Fruit fly (Drosophila melanogaster): ENCODE measurements around the gene CG5290.

CG5290 gene

dm6 chr3L:17913966-17914540 is 1.7 kb upstream of the CG5290 start (continued):
- TF ChIP-seq ss (GFP tag; optimal IDR thresholded peaks at IDR 0.05): peak; percentile 4 to 14
- no peak for TF ChIP-seq CG11902 (GFP tag; optimal IDR thresholded peaks at IDR 0.05)
- TF ChIP-seq lz (GFP tag; optimal IDR thresholded peaks at IDR 0.05): no peak
- no peak for TF ChIP-seq Eip93F (GFP tag; optimal IDR thresholded peaks at IDR 0.05)
- no peak for TF ChIP-seq CG10631 (GFP tag; optimal IDR thresholded peaks at IDR 0.05)

- TF ChIP-seq salr (GFP tag; optimal IDR thresholded peaks at IDR 0.05): no peak
- no peak for TF ChIP-seq CG10631 (GFP tag; optimal IDR thresholded peaks at IDR 0.05)
- TF ChIP-seq CG6808 (GFP tag; optimal IDR thresholded peaks at IDR 0.05): no peak
- no peak for TF ChIP-seq CG16779 (tag; optimal IDR thresholded peaks at IDR 0.05)
- peak; percentile 92 for TF ChIP-seq Eip93F (GFP tag; optimal IDR thresholded peaks at IDR 0.05)
- TF ChIP-seq esn (GFP tag; optimal IDR thresholded peaks at IDR 0.05): no peak
- TF ChIP-seq Hr4 (GFP tag; optimal IDR thresholded peaks at IDR 0.05): no peak
- TF ChIP-seq achi (GFP tag; optimal IDR thresholded peaks at IDR 0.05): no peak
- TF ChIP-seq CG4318 (GFP tag; optimal IDR thresholded peaks at IDR 0.05): no peak
- no peak for TF ChIP-seq acj6 (GFP tag; optimal IDR thresholded peaks at IDR 0.05)
- TF ChIP-seq svp (GFP tag): peak; percentile 17
- no peak for TF ChIP-seq Sox102F (GFP tag; optimal IDR thresholded peaks at IDR 0.05)
- no peak for TF ChIP-seq fd85E (GFP tag; optimal IDR thresholded peaks at IDR 0.05)
- TF ChIP-seq CG3032 (tag; optimal IDR thresholded peaks at IDR 0.05): no peak
- peak; percentile 49 for TF ChIP-seq Eip78C (GFP tag)
- TF ChIP-seq vri (GFP tag; optimal IDR thresholded peaks at IDR 0.05): peak; percentile 78
- TF ChIP-seq CG3919 (GFP tag; optimal IDR thresholded peaks at IDR 0.05): no peak
- TF ChIP-seq Sox14 (GFP tag; optimal IDR thresholded peaks at IDR 0.05): peak; percentile 54
Measured at dm6 chr3L:17912972-17913763, 803 bp upstream of the CG5290 start.

- peak; percentile 57; the same call in 1 of the 2 replicates for TF ChIP-seq CG15336 (GFP tag; IDR thresholded peaks at IDR 0.05)
- no peak for TF ChIP-seq CG11902 (GFP tag; optimal IDR thresholded peaks at IDR 0.05)
- no peak for TF ChIP-seq CG32006 (GFP tag; optimal IDR thresholded peaks at IDR 0.05)
- peak; percentile 60 for TF ChIP-seq dsx (GFP tag; optimal IDR thresholded peaks at IDR 0.05; ENCODE audit: poor library complexity, severe bottlenecking)
- TF ChIP-seq CG16779 (tag; optimal IDR thresholded peaks at IDR 0.05): peak; percentile 55
- peak; percentile 14 for TF ChIP-seq Smox (GFP tag; optimal IDR thresholded peaks at IDR 0.05)
- TF ChIP-seq esn (GFP tag; optimal IDR thresholded peaks at IDR 0.05): peak; percentile 21
- no peak for TF ChIP-seq achi (GFP tag; optimal IDR thresholded peaks at IDR 0.05)
- no peak for TF ChIP-seq Hr4 (GFP tag; optimal IDR thresholded peaks at IDR 0.05)
- no peak for TF ChIP-seq Met (GFP tag; optimal IDR thresholded peaks at IDR 0.05)
- peak; percentile 8 for TF ChIP-seq OdsH (GFP tag; optimal IDR thresholded peaks at IDR 0.05)
- no peak for TF ChIP-seq Ets96B (tag; optimal IDR thresholded peaks at IDR 0.05)
- no peak for TF ChIP-seq pdm3 (GFP tag; optimal IDR thresholded peaks at IDR 0.05)
- TF ChIP-seq fd59A (GFP tag; optimal IDR thresholded peaks at IDR 0.05): no peak
- peak; percentile 2 for TF ChIP-seq cyc (GFP tag; optimal IDR thresholded peaks at IDR 0.05)
- TF ChIP-seq fd85E (GFP tag; optimal IDR thresholded peaks at IDR 0.05): no peak
- TF ChIP-seq CG8319 (GFP tag; optimal IDR thresholded peaks at IDR 0.05): no peak
- no peak for TF ChIP-seq CG10631 (GFP tag; optimal IDR thresholded peaks at IDR 0.05)
- TF ChIP-seq CG7368 (GFP tag; optimal IDR thresholded peaks at IDR 0.05): peak; percentile 31
- peak; percentile 30 for TF ChIP-seq CG10669 (GFP tag; optimal IDR thresholded peaks at IDR 0.05)
- TF ChIP-seq svp (GFP tag): peak; percentile 92
- TF ChIP-seq ss (GFP tag; optimal IDR thresholded peaks at IDR 0.05): peak; percentile 46 to 61
- no peak for TF ChIP-seq Ets21C (GFP tag; optimal IDR thresholded peaks at IDR 0.05)
- no peak for TF ChIP-seq acj6 (GFP tag; optimal IDR thresholded peaks at IDR 0.05)
- TF ChIP-seq CG9139 (GFP tag; optimal IDR thresholded peaks at IDR 0.05): peak; percentile 12
- peak; percentile 24 for TF ChIP-seq CG3032 (tag; optimal IDR thresholded peaks at IDR 0.05)
- peak; percentile 52 for TF ChIP-seq Sox14 (GFP tag; optimal IDR thresholded peaks at IDR 0.05)
- TF ChIP-seq CG4318 (GFP tag; optimal IDR thresholded peaks at IDR 0.05): no peak
- no peak for TF ChIP-seq net (GFP tag; optimal IDR thresholded peaks at IDR 0.05)
- no peak for TF ChIP-seq Sox15 (GFP tag; optimal IDR thresholded peaks at IDR 0.05)
- peak; percentile 40 for TF ChIP-seq Eip93F (GFP tag; optimal IDR thresholded peaks at IDR 0.05)
- TF ChIP-seq CG34406 (GFP tag; optimal IDR thresholded peaks at IDR 0.05): no peak
- TF ChIP-seq CG8632 (GFP tag; optimal IDR thresholded peaks at IDR 0.05): no peak
- peak; percentile 85 for TF ChIP-seq Eip78C (GFP tag)
- peak; percentile 35 for TF ChIP-seq Sox102F (GFP tag; optimal IDR thresholded peaks at IDR 0.05)
- no peak for TF ChIP-seq CG6276 (GFP tag; optimal IDR thresholded peaks at IDR 0.05)
- peak; percentile 24 for TF ChIP-seq topi (GFP tag; optimal IDR thresholded peaks at IDR 0.05)
- peak; percentile 36 for TF ChIP-seq CG6808 (GFP tag; optimal IDR thresholded peaks at IDR 0.05)
Measured at dm6 chr3L:17907609-17908160, 4.7 kb downstream of the CG5290 start, which contains the start of the genes Prestin and Wdr92. Prestin (minus strand) TSS chr3L:17907812. Wdr92 (plus strand) TSS chr3L:17908143.

All from whole organism, prepupa.